Worm (Caenorhabditis elegans) whole organism, mixed stage, embryonic: ENCODE measurements around the gene zig-6.

Experiments used
- elt-1 ChIP-seq: sonication (generic microtip); optimal IDR thresholded peaks from 2 replicates; lab custom pipeline; 2017; ENCODE audit warnings: missing genetic modification characterization, mild to moderate bottlenecking, missing compliant biosample characterization, antibody characterized with exemption, moderate library complexity, borderline replicate concordance; ENCODE audit not compliant: insufficient read depth
- flh-1 ChIP-seq: fragments of 200-800 bp; sonication (Bioruptor generic); optimal IDR thresholded peaks from 2 replicates; lab custom pipeline; 2018; ENCODE audit warnings: mild to moderate bottlenecking, missing genetic modification characterization, moderate library complexity, missing compliant biosample characterization
- lin-32 ChIP-seq: fragments of 200-800 bp; sonication (Bioruptor generic); optimal IDR thresholded peaks from 2 replicates; lab custom pipeline; 2018; ENCODE audit warnings: mild to moderate bottlenecking, missing genetic modification characterization, missing compliant biosample characterization
- mep-1 ChIP-seq: fragments of 150-350 bp; optimal IDR thresholded peaks from 2 replicates; lab custom pipeline; 2017; ENCODE audit warnings: missing biosample characterization, missing genetic modification reagents, missing genetic modification characterization, inconsistent platforms
- nhr-12 ChIP-seq: fragments of 150-350 bp; optimal IDR thresholded peaks from 2 replicates; lab custom pipeline; 2014; ENCODE audit warnings: missing biosample characterization, missing genetic modification characterization
- nhr-28 ChIP-seq: fragments of 150-350 bp; optimal IDR thresholded peaks from 2 replicates; lab custom pipeline; 2014; ENCODE audit warnings: missing biosample characterization, missing genetic modification characterization
- nhr-76 ChIP-seq: sonication (generic microtip); optimal IDR thresholded peaks from 2 replicates; lab custom pipeline; 2017; ENCODE audit warnings: missing biosample characterization, missing genetic modification characterization
- snpc-4 ChIP-seq: fragments of 150-350 bp; optimal IDR thresholded peaks from 2 replicates; lab custom pipeline; 2014; ENCODE audit warnings: missing biosample characterization, missing genetic modification characterization
- unc-62 ChIP-seq: fragments of 150-350 bp; optimal IDR thresholded peaks from 2 replicates; lab custom pipeline; 2014; ENCODE audit warnings: missing biosample characterization, missing genetic modification reagents, missing genetic modification characterization
- ztf-11 ChIP-seq: fragments of 150-350 bp; optimal IDR thresholded peaks from 2 replicates; lab custom pipeline; 2014; ENCODE audit warnings: missing biosample characterization, missing genetic modification characterization

DNA sequence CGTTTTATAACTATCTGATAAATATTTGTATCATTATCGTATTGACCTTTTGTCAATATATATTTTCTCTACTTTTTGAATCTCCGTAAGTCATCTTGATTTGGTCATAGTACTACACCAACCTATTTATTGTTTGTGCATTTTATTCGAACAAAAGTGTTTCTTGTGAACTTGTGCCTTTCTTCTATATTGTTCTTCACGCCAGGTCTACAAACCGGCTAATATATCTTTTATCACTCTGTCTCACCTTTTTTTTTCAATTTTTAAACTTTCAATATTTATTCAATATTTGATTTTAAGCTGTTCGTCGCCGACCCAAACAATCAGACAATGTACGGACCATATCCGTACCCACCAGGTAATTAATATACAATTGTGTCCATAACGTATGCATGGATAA lies 27.2 kb upstream of the zig-6 start, which contains the start of gene hrpa-2:
- TF ChIP-seq lin-32 (GFP tag; lab: Kevin White, UChicago) (no peak), flh-1 (no peak), nhr-12 (tag; lab: Kevin White, UChicago) (no peak), unc-62 (no peak), ztf-11 (tag; lab: Kevin White, UChicago) (no peak), nhr-28 (tag; lab: Kevin White, UChicago) (no peak), mep-1 (tag; lab: Kevin White, UChicago) (no peak), snpc-4 (tag; lab: Kevin White, UChicago) (no peak), elt-1 (tag; lab: Kevin White, UChicago) (no peak), nhr-76 (no peak)
